Fruit fly (Drosophila melanogaster) whole organism, prepupa: Measurements from ENCODE around the gene GstD8.

Source experiments
- Blimp-1 ChIP-seq: fragments of 200-800 bp; sonication (Bioruptor generic); optimal IDR thresholded peaks from 3 replicates; lab custom pipeline; 2017; ENCODE audit warnings: missing biosample characterization, missing genetic modification characterization, mild to moderate bottlenecking, moderate library complexity, missing genetic modification reagents
- CG16779 ChIP-seq: fragments of 200-800 bp; sonication (Bioruptor generic); optimal IDR thresholded peaks from 3 replicates; lab custom pipeline; 2017; ENCODE audit warnings: missing biosample characterization, mild to moderate bottlenecking, missing genetic modification characterization
- CG4318 ChIP-seq: fragments of 200-800 bp; sonication (Bioruptor generic); optimal IDR thresholded peaks from 3 replicates; lab custom pipeline; 2017; ENCODE audit warnings: missing biosample characterization, mild to moderate bottlenecking, missing genetic modification characterization
- CG8632 ChIP-seq: fragments of 200-800 bp; sonication (Bioruptor generic); optimal IDR thresholded peaks from 3 replicates; lab custom pipeline; 2016; ENCODE audit warnings: missing biosample characterization, missing genetic modification characterization
- OdsH ChIP-seq: fragments of 200-800 bp; sonication (Bioruptor generic); optimal IDR thresholded peaks from 3 replicates; lab custom pipeline; 2016; ENCODE audit warnings: missing biosample characterization, missing genetic modification characterization
- cyc ChIP-seq: fragments of 200-800 bp; sonication (Bioruptor generic); optimal IDR thresholded peaks from 3 replicates; lab custom pipeline; 2016; ENCODE audit warnings: missing biosample characterization, missing genetic modification characterization
- dac ChIP-seq: fragments of 200-800 bp; sonication (Bioruptor generic); optimal IDR thresholded peaks from 2 replicates; lab custom pipeline; 2017; ENCODE audit warnings: missing biosample characterization, mild to moderate bottlenecking, missing genetic modification characterization

- TF ChIP-seq OdsH (GFP tag; lab: Kevin White, UChicago) (no peak), CG16779 (no peak), Blimp-1 (GFP tag; lab: Kevin White, UChicago) (no peak), CG4318 (no peak), CG8632 (GFP tag; lab: Kevin White, UChicago) (no peak), cyc (GFP tag; lab: Kevin White, UChicago) (no peak), dac (GFP tag; lab: Kevin White, UChicago) (no peak)
These were observed 9.8 kb upstream of the GstD8 start for dm6 chr3R:12369793-12370642.
